Fruit fly (Drosophila melanogaster): ENCODE measurements around the gene BigH1.

The BigH1 gene

dm6 chr3R:14670840-14671239, 7.6 kb downstream of the BigH1 start (continued):
- TF ChIP-seq en (GFP tag; optimal IDR thresholded peaks at IDR 0.05) (no peak), CG2116 (GFP tag; optimal IDR thresholded peaks at IDR 0.05) (peak; percentile 38), lbe (GFP tag; optimal IDR thresholded peaks at IDR 0.05) (no peak), mld (GFP tag; IDR thresholded peaks at IDR 0.05; ENCODE audit: partially characterized antibody) (no peak), repo (GFP tag; optimal IDR thresholded peaks at IDR 0.05) (no peak), lov (optimal IDR thresholded peaks at IDR 0.05) (no peak), lov (GFP tag; IDR thresholded peaks at IDR 0.05) (0 out of 3 replicates have a peak, but pooled peaks have one; percentile 50), tin (GFP tag; optimal IDR thresholded peaks at IDR 0.05) (no peak), mirr (GFP tag; optimal IDR thresholded peaks at IDR 0.05) (no peak), lola (GFP tag; optimal IDR thresholded peaks at IDR 0.05) (peak in 1 of 3 experiments; percentile 78), CG7963 (GFP tag; IDR thresholded peaks at IDR 0.05; ENCODE audit: partially characterized antibody) (no peak), HLH4C (GFP tag; IDR thresholded peaks at IDR 0.05; ENCODE audit: partially characterized antibody) (no peak), da (GFP tag; optimal IDR thresholded peaks at IDR 0.05) (no peak), CG18011 (GFP tag; optimal IDR thresholded peaks at IDR 0.05) (no peak), CG8089 (GFP tag; optimal IDR thresholded peaks at IDR 0.05) (no peak), fd102C (GFP tag; optimal IDR thresholded peaks at IDR 0.05) (peak; percentile 94), CG1529 (GFP tag; optimal IDR thresholded peaks at IDR 0.05) (peak; percentile 27), CG17186 (GFP tag; optimal IDR thresholded peaks at IDR 0.05) (no peak), danr (GFP tag; IDR thresholded peaks at IDR 0.05) (no peak), CG4707 (GFP tag; optimal IDR thresholded peaks at IDR 0.05) (peak; percentile 51), CG6813 (GFP tag; optimal IDR thresholded peaks at IDR 0.05) (peak; percentile 91), CG4360 (GFP tag; IDR thresholded peaks at IDR 0.05) (peak; percentile 40; the same call in 1 of the 2 replicates), CG2202 (tag; optimal IDR thresholded peaks at IDR 0.05) (peak; percentile 91), Vsx1 (GFP tag; optimal IDR thresholded peaks at IDR 0.05) (peak; percentile 64), aop (GFP tag; IDR thresholded peaks at IDR 0.05) (no peak), Trl (optimal IDR thresholded peaks at IDR 0.05) (no peak), Trl (GFP tag; optimal IDR thresholded peaks at IDR 0.05) (peak; percentile 18), gem (tag; optimal IDR thresholded peaks at IDR 0.05) (no peak), CTCF (GFP tag; optimal IDR thresholded peaks at IDR 0.05) (peak; percentile 32), ap (GFP tag; IDR thresholded peaks at IDR 0.05) (no peak), CG12391 (tag; optimal IDR thresholded peaks at IDR 0.05) (peak; percentile 34), tll (GFP tag; optimal IDR thresholded peaks at IDR 0.05) (peak in 1 of 2 experiments; percentile 78), Spps (tag; optimal IDR thresholded peaks at IDR 0.05) (peak; percentile 69), CG15514 (GFP tag; optimal IDR thresholded peaks at IDR 0.05) (peak; percentile 2), so (GFP tag; IDR thresholded peaks at IDR 0.05) (no peak), CG7928 (GFP tag; optimal IDR thresholded peaks at IDR 0.05) (no peak), CG7271 (tag; optimal IDR thresholded peaks at IDR 0.05) (peak; percentile 87), tio (GFP tag; optimal IDR thresholded peaks at IDR 0.05) (no peak), CG7987 (GFP tag; optimal IDR thresholded peaks at IDR 0.05) (peak; percentile 72), cwo (GFP tag; optimal IDR thresholded peaks at IDR 0.05) (no peak), Tbp (GFP tag; optimal IDR thresholded peaks at IDR 0.05) (no peak), emc (GFP tag; optimal IDR thresholded peaks at IDR 0.05) (no peak), sisA (GFP tag; IDR thresholded peaks at IDR 0.05) (no peak), CoRest (tag; optimal IDR thresholded peaks at IDR 0.05) (peak; percentile 29), Atf6 (GFP tag; IDR thresholded peaks at IDR 0.05) (no peak), Bdp1 (GFP tag; optimal IDR thresholded peaks at IDR 0.05) (no peak), trh (GFP tag; optimal IDR thresholded peaks at IDR 0.05) (no peak), CG3281 (GFP tag; optimal IDR thresholded peaks at IDR 0.05) (no peak), CG4328 (GFP tag; optimal IDR thresholded peaks at IDR 0.05) (peak; percentile 7), Mad (GFP tag; optimal IDR thresholded peaks at IDR 0.05) (no peak), CG16863 (GFP tag; optimal IDR thresholded peaks at IDR 0.05) (no peak), CG18619 (GFP tag; optimal IDR thresholded peaks at IDR 0.05) (peak; percentile 53)

Measured in whole organism, embryonic.